Worm (Caenorhabditis elegans) whole organism, young adult: ENCODE results near the gene oac-50.

Source experiments
- F37B4.10 ChIP-seq: fragments of 200-800 bp; sonication (Bioruptor generic); IDR thresholded peaks from 2 replicates; pipeline ENCODE4 v1.3.6; 2022; ENCODE audit warnings: missing genetic modification characterization, missing compliant biosample characterization
- F57C9.4 ChIP-seq: sonication (generic microtip); optimal IDR thresholded peaks from 2 replicates; lab custom pipeline; 2017; ENCODE audit warnings: mild to moderate bottlenecking, missing genetic modification characterization, missing compliant biosample characterization
- Y95B8A.8 ChIP-seq: fragments of 200-800 bp; sonication (Bioruptor generic); IDR thresholded peaks from 2 replicates; pipeline ENCODE4 v1.3.6; 2022; ENCODE audit warnings: missing genetic modification reagents, missing genetic modification characterization, missing compliant biosample characterization
- aptf-3 ChIP-seq: fragments of 200-800 bp; sonication (Bioruptor generic); IDR thresholded peaks from 2 replicates; pipeline ENCODE4 v1.3.6; 2022; ENCODE audit warnings: missing genetic modification characterization, missing compliant biosample characterization
- dpff-1 ChIP-seq: sonication (generic microtip); optimal IDR thresholded peaks from 2 replicates; lab custom pipeline; 2017; ENCODE audit warnings: mild to moderate bottlenecking, missing genetic modification characterization, missing compliant biosample characterization
- hlh-26 ChIP-seq: fragments of 200-800 bp; sonication (Bioruptor generic); conservative IDR thresholded peaks from 2 replicates; pipeline ENCODE4 v1.3.6; 2022; ENCODE audit warnings: missing genetic modification reagents, missing genetic modification characterization, missing compliant biosample characterization
- lin-26 ChIP-seq: fragments of 200-800 bp; sonication (Bioruptor generic); IDR thresholded peaks from 2 replicates; pipeline ENCODE4 v1.3.6; 2022; ENCODE audit warnings: missing genetic modification reagents, missing genetic modification characterization, missing compliant biosample characterization
- madf-3 ChIP-seq: fragments of 200-800 bp; sonication (Bioruptor generic); IDR thresholded peaks from 2 replicates; pipeline ENCODE4 v1.3.6; 2022; ENCODE audit warnings: missing genetic modification reagents, missing genetic modification characterization, missing compliant biosample characterization
- mcd-1 ChIP-seq: fragments of 200-800 bp; sonication (Bioruptor generic); IDR thresholded peaks from 2 replicates; pipeline ENCODE4 v1.3.6; 2022; ENCODE audit warnings: missing genetic modification reagents, missing genetic modification characterization, missing compliant biosample characterization
- nhr-27 ChIP-seq: fragments of 200-800 bp; sonication (Bioruptor generic); optimal IDR thresholded peaks from 2 replicates; lab custom pipeline; 2018; ENCODE audit warnings: mild to moderate bottlenecking, missing genetic modification characterization, moderate library complexity, missing compliant biosample characterization
- rcor-1 ChIP-seq: fragments of 200-800 bp; sonication (Bioruptor generic); IDR thresholded peaks from 2 replicates; pipeline ENCODE4 v1.3.6; 2022; ENCODE audit warnings: missing genetic modification reagents, missing genetic modification characterization, missing compliant biosample characterization
- unc-62 ChIP-seq: fragments of 150-350 bp; optimal IDR thresholded peaks from 2 replicates; lab custom pipeline; 2014; ENCODE audit warnings: missing biosample characterization, missing genetic modification reagents, missing genetic modification characterization

DNA sequence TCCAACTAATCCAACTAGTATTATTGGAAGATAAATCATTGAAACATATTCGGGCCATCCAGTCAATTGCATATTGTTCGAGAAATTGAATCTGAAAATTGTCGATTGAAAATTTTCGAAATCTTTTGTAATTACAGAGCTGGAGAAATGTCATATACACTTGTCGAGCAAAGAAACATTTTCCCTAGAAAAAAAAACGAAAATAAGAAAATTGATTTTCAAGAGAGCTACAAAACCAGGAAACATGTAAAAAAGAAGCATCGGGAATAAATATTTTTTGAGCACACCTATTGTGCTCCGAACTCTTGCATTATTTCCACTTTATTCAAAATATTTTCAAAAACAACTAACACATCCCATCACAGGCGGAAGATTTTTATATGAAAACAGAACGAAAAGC is 27.7 kb upstream of the oac-50 start, which contains the start of gene frpr-6:
- no peak for TF ChIP-seq F57C9.4 (tag; lab: Kevin White, UChicago)
- TF ChIP-seq F37B4.10 = no peak
- no peak for TF ChIP-seq unc-62 (GFP tag; lab: Kevin White, UChicago)
- no peak for TF ChIP-seq hlh-26 (GFP tag; lab: Robert Waterston, UW)
- no peak for TF ChIP-seq aptf-3 (GFP tag; lab: Robert Waterston, UW)
- no peak for TF ChIP-seq Y95B8A.8 (GFP tag; lab: Robert Waterston, UW)
- no peak for TF ChIP-seq dpff-1
- TF ChIP-seq madf-3 (GFP tag; lab: Robert Waterston, UW) = no peak
- no peak for TF ChIP-seq rcor-1 (GFP tag; lab: Robert Waterston, UW)
- TF ChIP-seq lin-26 (GFP tag; lab: Robert Waterston, UW) = no peak
- no peak for TF ChIP-seq mcd-1
- TF ChIP-seq nhr-27 (tag; lab: Kevin White, UChicago) = no peak
